In the genomic region with DNA sequence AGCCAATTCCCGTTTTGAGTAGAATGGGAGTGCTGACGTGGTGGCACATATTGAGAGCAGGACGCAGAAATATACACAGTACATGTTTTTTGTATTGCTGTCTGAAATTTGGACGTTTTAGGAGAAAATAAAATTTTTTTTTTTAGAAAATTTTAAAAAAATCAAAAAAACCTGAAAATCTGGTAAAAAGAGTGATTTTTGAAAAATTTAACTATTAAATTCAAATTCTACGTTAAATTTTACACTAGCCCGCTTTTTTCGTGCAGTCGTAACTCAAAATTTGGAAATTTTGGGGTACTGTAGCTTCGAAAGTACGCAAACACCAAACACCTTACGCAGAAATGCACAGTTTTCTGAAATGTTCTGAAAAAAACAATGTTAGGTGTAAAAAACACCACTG, we compare ENCODE assay signal across 2 worm cellular contexts.
A peak's percentile ranks its signal among the peaks of the same experiment; 100 is the strongest.
TF ChIP-seq lines count a peak whose summit lies in the region.

A gene (minus strand): TSS at position 101 of the 400 bp plus-strand sequence.

TF ChIP-seq in whole organism, L4 larva, 104 proteins besides CTCF, POLR2A, EP300 and RAD21:
- peak; percentile 12 for TF ChIP-seq aha-1 (tag; lab: Kevin White, UChicago)
- TF ChIP-seq snpc-1.2 (GFP tag; IDR thresholded peaks at IDR 0.05; lab: Robert Waterston, UW) = no peak
- peak; percentile 70 for TF ChIP-seq lin-13 (GFP tag; optimal IDR thresholded peaks at IDR 0.05; lab: Kevin White, UChicago)
TF ChIP-seq in whole organism, L4 larva: peak in this region for 2.

TF ChIP-seq in whole organism, young adult, 124 proteins besides CTCF, POLR2A, EP300 and RAD21:
- TF ChIP-seq ztf-18 (tag; optimal IDR thresholded peaks at IDR 0.05; lab: Kevin White, UChicago) (no peak), lsl-1 (GFP tag; optimal IDR thresholded peaks at IDR 0.05; lab: Kevin White, UChicago) (peak; percentile 28)
